Fruit fly (Drosophila melanogaster) whole organism: ENCODE data around the gene awd.

Experiments used
- CG8478 ChIP-seq: fragments of >200 bp; optimal IDR thresholded peaks from 2 replicates; lab custom pipeline; 2018; ENCODE audit warnings: inconsistent platforms
- pan ChIP-seq: fragments of >200 bp; optimal IDR thresholded peaks from 2 replicates; lab custom pipeline; 2017
- usp ChIP-seq: fragments of >200 bp; optimal IDR thresholded peaks from 2 replicates; lab custom pipeline; 2017; ENCODE audit warnings: missing biosample characterization, missing genetic modification characterization, mixed read lengths

DNA sequence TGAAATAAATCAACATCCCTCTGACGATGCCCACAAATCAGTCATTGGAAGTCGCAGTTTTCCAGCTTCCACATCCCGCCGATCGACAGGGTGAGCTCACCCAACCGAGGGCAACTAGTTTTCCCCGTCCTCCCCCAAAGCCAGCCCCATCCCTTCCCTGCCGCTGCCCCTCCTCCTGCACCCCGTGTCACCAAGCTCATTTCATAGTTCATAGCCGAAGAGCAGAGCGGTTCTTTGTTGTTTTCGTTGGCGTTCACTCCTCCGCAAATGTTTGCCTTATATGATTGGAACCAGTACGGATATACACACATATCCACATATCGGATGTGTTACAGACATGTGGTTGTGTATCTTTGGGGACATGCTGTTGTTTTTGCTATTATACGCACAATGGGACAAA is 25.8 kb downstream of the awd start:
- TF ChIP-seq usp (no peak), pan (no peak), CG8478 (lab: Kevin White, UChicago) (no peak)
